Fruit fly (Drosophila melanogaster) whole organism, pupa: Measurements from ENCODE around the gene DPCoAC.

ENCODE experiments used
- CG12605 ChIP-seq: fragments of 200-800 bp; sonication (Bioruptor generic); IDR thresholded peaks from 2 replicates; pipeline ENCODE4 v1.3.6; 2022; ENCODE audit warnings: missing biosample characterization, missing genetic modification characterization
- CG13204 ChIP-seq: fragments of 200-800 bp; sonication (Bioruptor generic); optimal IDR thresholded peaks from 2 replicates; lab custom pipeline; 2018; ENCODE audit warnings: missing biosample characterization, mild to moderate bottlenecking, missing genetic modification characterization, moderate library complexity
- CG15710 ChIP-seq: fragments of 200-800 bp; sonication (Bioruptor generic); optimal IDR thresholded peaks from 2 replicates; lab custom pipeline; 2018; ENCODE audit warnings: missing biosample characterization, mild to moderate bottlenecking, missing genetic modification characterization, moderate library complexity
- CG4496 ChIP-seq: fragments of 200-800 bp; sonication (Bioruptor generic); IDR thresholded peaks from 3 replicates; pipeline ENCODE4 v1.3.6; 2022; ENCODE audit warnings: missing biosample characterization, missing genetic modification characterization
- CG8159 ChIP-seq: fragments of 200-800 bp; sonication (Bioruptor generic); optimal IDR thresholded peaks from 3 replicates; lab custom pipeline; 2018; ENCODE audit warnings: missing biosample characterization, mild to moderate bottlenecking, missing genetic modification characterization, moderate library complexity
- CG8301 ChIP-seq: fragments of 200-800 bp; sonication (Bioruptor generic); optimal IDR thresholded peaks from 2 replicates; lab custom pipeline; 2018; ENCODE audit warnings: missing biosample characterization, mild to moderate bottlenecking, missing genetic modification characterization
- D1 ChIP-seq: fragments of 200-800 bp; sonication (Bioruptor generic); optimal IDR thresholded peaks from 2 replicates; lab custom pipeline; 2018; ENCODE audit warnings: missing biosample characterization, mild to moderate bottlenecking, missing genetic modification characterization, moderate library complexity
- EcR ChIP-seq: fragments of 200-800 bp; sonication (Bioruptor generic); optimal IDR thresholded peaks from 3 replicates; lab custom pipeline; 2019; ENCODE audit warnings: missing biosample characterization, missing genetic modification characterization, mild to moderate bottlenecking, moderate library complexity, missing genetic modification reagents
- Pif1B ChIP-seq: fragments of 200-800 bp; sonication (Bioruptor generic); optimal IDR thresholded peaks from 3 replicates; lab custom pipeline; 2016; ENCODE audit warnings: missing biosample characterization, missing genetic modification characterization
- Snoo ChIP-seq: fragments of 200-800 bp; sonication (Bioruptor generic); optimal IDR thresholded peaks from 3 replicates; lab custom pipeline; 2017; ENCODE audit warnings: missing biosample characterization, mild to moderate bottlenecking, missing genetic modification characterization, inconsistent platforms
- fd96Ca ChIP-seq: fragments of 200-800 bp; sonication (Bioruptor generic); IDR thresholded peaks from 3 replicates; pipeline ENCODE4 v1.3.6; 2022; ENCODE audit warnings: missing biosample characterization, missing genetic modification characterization
- gl ChIP-seq: fragments of 200-800 bp; sonication (Bioruptor generic); optimal IDR thresholded peaks from 2 replicates; lab custom pipeline; 2018; ENCODE audit warnings: missing biosample characterization, mild to moderate bottlenecking, missing genetic modification characterization
- rn ChIP-seq: fragments of 200-800 bp; sonication (Bioruptor generic); IDR thresholded peaks from 2 replicates; pipeline ENCODE4 v1.3.6; 2022; ENCODE audit warnings: missing biosample characterization, missing genetic modification characterization

DNA sequence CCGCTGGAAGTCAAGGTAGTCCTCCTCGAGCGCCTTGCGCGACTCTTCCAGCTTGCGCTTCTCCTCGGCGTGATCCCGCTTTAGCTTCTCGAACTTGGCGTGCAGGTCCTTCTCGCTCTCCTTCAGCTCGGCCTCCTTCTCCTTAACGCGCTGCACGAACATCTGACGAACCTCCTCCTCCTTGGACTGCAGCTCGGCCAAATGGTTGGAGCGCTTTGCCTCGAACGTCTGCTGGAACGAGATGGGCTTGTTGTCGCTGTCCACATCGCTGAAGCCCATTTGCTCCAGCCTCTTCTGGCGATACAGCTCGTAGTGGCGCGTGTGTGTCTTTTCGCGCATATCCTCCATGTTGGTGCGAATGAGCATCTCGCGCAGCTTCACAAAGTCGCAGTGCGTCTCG lies 28.9 kb upstream of the DPCoAC start:
- TF ChIP-seq fd96Ca (no peak), CG13204 (no peak), CG4496 (GFP tag; lab: Robert Waterston, UW) (no peak), CG12605 (GFP tag; lab: Robert Waterston, UW) (no peak), CG8159 (tag; lab: Kevin White, UChicago) (no peak), gl (tag; lab: Kevin White, UChicago) (no peak), EcR (GFP tag; lab: Kevin White, UChicago) (no peak), Pif1B (GFP tag; lab: Kevin White, UChicago) (no peak), CG15710 (tag; lab: Kevin White, UChicago) (no peak), Snoo (tag; lab: Kevin White, UChicago) (no peak), CG8301 (tag; lab: Kevin White, UChicago) (no peak), rn (GFP tag; lab: Robert Waterston, UW) (no peak), D1 (no peak)
